Worm (Caenorhabditis elegans): ENCODE measurements around the gene mif-2.

mif-2 gene

ce11 chrV:11978179-11978578 lies at the start of gene mif-2:
Gene mif-2 (minus strand): TSS chrV:11978459.
- TF ChIP-seq nhr-90 (tag; optimal IDR thresholded peaks at IDR 0.05; ENCODE audit: poor library complexity) (peak; percentile 9), elt-3 (tag; optimal IDR thresholded peaks at IDR 0.05) (peak in 1 of 6 experiments; percentile 63), lin-13 (GFP tag; optimal IDR thresholded peaks at IDR 0.05) (no peak), lin-14 (GFP tag; optimal IDR thresholded peaks at IDR 0.05) (peak; percentile 20), efl-1 (optimal IDR thresholded peaks at IDR 0.05) (peak in 1 of 2 experiments; percentile 6), efl-1 (GFP tag; optimal IDR thresholded peaks at IDR 0.05 in 1 of 2) (peak in 1 of 2 experiments; percentile 6), ztf-4 (tag; optimal IDR thresholded peaks at IDR 0.05) (no peak), lin-35 (GFP tag; optimal IDR thresholded peaks at IDR 0.05) (peak in 1 of 2 experiments; percentile 21), mep-1 (tag; optimal IDR thresholded peaks at IDR 0.05) (no peak), grh-1 (GFP tag; IDR thresholded peaks at IDR 0.05) (0 out of 2 replicates have a peak, but pooled peaks have one; percentile 20), rnt-1 (tag; optimal IDR thresholded peaks at IDR 0.05) (no peak), ama-1 (optimal IDR thresholded peaks at IDR 0.05) (peak; percentile 62), C04F5.9 (tag; optimal IDR thresholded peaks at IDR 0.05) (no peak), aha-1 (tag; optimal IDR thresholded peaks at IDR 0.05) (no peak), nhr-71 (tag; optimal IDR thresholded peaks at IDR 0.05) (no peak), fkh-8 (tag; optimal IDR thresholded peaks at IDR 0.05) (no peak), irx-1 (tag; optimal IDR thresholded peaks at IDR 0.05) (no peak), egl-13 (tag; optimal IDR thresholded peaks at IDR 0.05) (no peak), zip-4 (GFP tag; optimal IDR thresholded peaks at IDR 0.05) (no peak), lir-3 (tag; optimal IDR thresholded peaks at IDR 0.05; ENCODE audit: poor library complexity) (no peak), ceh-90 (tag; optimal IDR thresholded peaks at IDR 0.05) (no peak), nhr-77 (tag; optimal IDR thresholded peaks at IDR 0.05) (no peak), F16B12.6 (tag; optimal IDR thresholded peaks at IDR 0.05) (no peak), fkh-10 (GFP tag; optimal IDR thresholded peaks at IDR 0.05) (no peak), C16A3.4 (tag; optimal IDR thresholded peaks at IDR 0.05) (no peak), dpl-1 (GFP tag; optimal IDR thresholded peaks at IDR 0.05) (no peak), vab-15 (tag; optimal IDR thresholded peaks at IDR 0.05) (no peak), skn-1 (tag; optimal IDR thresholded peaks at IDR 0.05) (no peak), ceh-63 (GFP tag; optimal IDR thresholded peaks at IDR 0.05) (no peak), nhr-84 (tag; optimal IDR thresholded peaks at IDR 0.05) (no peak), ets-5 (GFP tag; IDR thresholded peaks at IDR 0.05) (no peak), nhr-76 (tag; optimal IDR thresholded peaks at IDR 0.05) (no peak), tlp-1 (tag; optimal IDR thresholded peaks at IDR 0.05) (no peak), lsy-2 (tag; optimal IDR thresholded peaks at IDR 0.05) (no peak)

DNA sequence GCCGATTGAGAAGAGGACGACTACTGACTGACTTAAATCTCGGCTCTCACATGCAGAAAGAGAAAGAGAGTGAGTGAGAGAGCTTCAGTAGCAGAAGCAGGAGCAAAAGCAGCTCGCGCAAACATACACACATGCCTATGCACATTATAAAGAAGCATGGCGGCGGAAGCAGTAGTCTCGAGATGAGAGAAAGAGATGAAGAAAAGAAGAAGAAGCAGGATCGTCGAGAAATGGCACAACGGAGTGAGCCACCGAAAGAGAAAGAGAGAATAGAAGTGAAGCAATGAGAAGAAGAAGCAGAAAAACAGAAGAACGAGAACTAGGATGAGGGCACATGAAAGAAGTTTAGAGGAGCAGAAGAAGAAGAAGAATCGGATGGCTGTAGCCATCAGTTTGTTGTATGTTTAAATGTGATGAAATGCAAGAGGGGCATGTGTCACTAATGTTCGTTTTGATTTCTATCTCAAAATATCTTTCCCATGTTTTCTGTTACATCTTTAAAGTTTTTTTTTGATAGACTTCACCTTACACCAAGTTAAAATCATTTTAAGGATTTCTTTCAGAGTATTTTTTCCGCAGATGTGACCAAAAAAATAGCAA lies 48.7 kb upstream of the mif-2 start:
- no peak for TF ChIP-seq nhr-76 (tag; optimal IDR thresholded peaks at IDR 0.05)
- TF ChIP-seq rnt-1 (tag; optimal IDR thresholded peaks at IDR 0.05): no peak
- TF ChIP-seq unc-30 (tag; optimal IDR thresholded peaks at IDR 0.05): no peak
- TF ChIP-seq fos-1 (tag; optimal IDR thresholded peaks at IDR 0.05): no peak
- peak; percentile 46 for TF ChIP-seq nhr-47 (tag; optimal IDR thresholded peaks at IDR 0.05)
- TF ChIP-seq snpc-4 (tag; optimal IDR thresholded peaks at IDR 0.05): peak; percentile 17
- no peak for TF ChIP-seq pag-3 (tag; optimal IDR thresholded peaks at IDR 0.05; ENCODE audit: borderline replicate concordance, insufficient read depth)
- TF ChIP-seq irx-1 (tag; optimal IDR thresholded peaks at IDR 0.05): peak; percentile 4
- no peak for TF ChIP-seq lin-15B (tag; optimal IDR thresholded peaks at IDR 0.05)
- peak in 1 of 2 experiments; percentile 44 for TF ChIP-seq lsy-2 (tag; optimal IDR thresholded peaks at IDR 0.05)
- TF ChIP-seq ztf-11 (tag; optimal IDR thresholded peaks at IDR 0.05): no peak
- no peak for TF ChIP-seq alr-1 (tag; optimal IDR thresholded peaks at IDR 0.05; ENCODE audit: borderline replicate concordance)
- no peak for TF ChIP-seq ces-1 (GFP tag; optimal IDR thresholded peaks at IDR 0.05)
- TF ChIP-seq lin-14 (GFP tag; optimal IDR thresholded peaks at IDR 0.05): peak; percentile 92
- 0 out of 2 replicates have a peak, but pooled peaks have one; percentile 12 for TF ChIP-seq nhr-19 (GFP tag; conservative IDR thresholded peaks at IDR 0.05)
- no peak for TF ChIP-seq unc-62 (GFP tag; optimal IDR thresholded peaks at IDR 0.05)
- TF ChIP-seq unc-86 (tag; optimal IDR thresholded peaks at IDR 0.05): peak; percentile 38
- peak; percentile 25 for TF ChIP-seq isw-1 (GFP tag; IDR thresholded peaks at IDR 0.05)
- TF ChIP-seq pax-3 (tag; optimal IDR thresholded peaks at IDR 0.05): peak; percentile 41
- no peak for TF ChIP-seq Y116A8C.19 (tag; optimal IDR thresholded peaks at IDR 0.05; ENCODE audit: borderline replicate concordance)
- peak; percentile 93 for TF ChIP-seq fkh-10 (GFP tag; optimal IDR thresholded peaks at IDR 0.05)
- no peak for TF ChIP-seq skn-1 (tag; optimal IDR thresholded peaks at IDR 0.05)
- TF ChIP-seq egl-13 (tag; optimal IDR thresholded peaks at IDR 0.05): peak; percentile 50
- TF ChIP-seq nhr-20 (tag; optimal IDR thresholded peaks at IDR 0.05): peak; percentile 22
- no peak for TF ChIP-seq hlh-17 (GFP tag; optimal IDR thresholded peaks at IDR 0.05; ENCODE audit: borderline replicate concordance)
